Fruit fly (Drosophila melanogaster): ENCODE data around the gene Karl.

The Karl gene

DNA sequence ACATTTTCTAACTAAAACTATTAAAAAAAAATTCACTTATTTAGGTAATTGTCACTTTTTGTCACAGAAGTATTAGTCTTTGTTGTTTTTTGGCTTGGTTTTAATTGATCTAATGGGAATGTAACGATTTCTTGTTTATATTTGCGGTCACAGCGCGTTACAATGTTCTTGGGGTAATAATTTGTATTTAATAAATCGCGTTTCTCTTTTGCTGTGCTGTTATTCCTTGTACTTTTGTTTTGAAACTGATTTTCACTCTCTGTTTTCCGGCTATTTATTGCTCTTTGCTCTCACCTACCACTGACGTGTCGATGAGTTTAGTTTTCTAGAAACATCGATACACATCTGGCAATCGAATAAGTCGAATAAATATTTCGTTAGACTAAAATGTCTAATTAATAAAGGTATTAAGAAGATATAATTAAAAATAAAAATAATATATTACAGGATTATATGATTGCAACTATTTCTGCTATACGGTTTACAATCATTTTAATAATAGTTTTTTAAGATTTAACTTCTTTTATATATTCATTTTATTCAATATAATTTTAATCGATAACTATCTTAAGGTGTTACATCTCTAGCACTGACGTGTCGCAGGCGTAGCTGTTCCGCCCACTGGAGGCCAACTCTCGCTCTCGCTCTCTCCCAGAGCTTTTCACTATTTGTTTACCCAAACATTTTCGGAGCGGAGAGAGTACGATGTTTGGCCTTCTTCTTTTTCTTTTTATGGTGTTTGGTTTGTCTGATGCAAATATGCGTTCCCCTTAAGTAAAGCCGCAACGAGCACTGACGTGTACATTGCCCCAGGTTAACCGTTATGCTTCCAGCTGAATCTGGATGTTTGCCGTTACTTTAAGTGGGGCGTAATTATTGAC, 19.9 kb downstream of the Karl start, which contains the start of gene Hsc70-3 (continued):
- TF ChIP-seq CG3726 (GFP tag; IDR thresholded peaks at IDR 0.05), result no peak
- no peak for TF ChIP-seq dysf (GFP tag; IDR thresholded peaks at IDR 0.05)
- no peak for TF ChIP-seq CG3847 (GFP tag; IDR thresholded peaks at IDR 0.05)
- no peak for TF ChIP-seq tio (GFP tag; optimal IDR thresholded peaks at IDR 0.05)
- TF ChIP-seq grn (GFP tag; optimal IDR thresholded peaks at IDR 0.05), result no peak
- peak; percentile 29 for TF ChIP-seq yki (optimal IDR thresholded peaks at IDR 0.05)
- TF ChIP-seq h (optimal IDR thresholded peaks at IDR 0.05), result no peak
- no peak for TF ChIP-seq Hsf (GFP tag; optimal IDR thresholded peaks at IDR 0.05)
- peak; percentile 27 for TF ChIP-seq pzg (GFP tag; optimal IDR thresholded peaks at IDR 0.05)
- TF ChIP-seq ken (GFP tag; IDR thresholded peaks at IDR 0.05), result no peak
- peak; percentile 4 for TF ChIP-seq CG18599 (GFP tag; optimal IDR thresholded peaks at IDR 0.05)
- peak; percentile 43; the same call in 1 of the 3 replicates for TF ChIP-seq CG14860 (GFP tag; IDR thresholded peaks at IDR 0.05; ENCODE audit: partially characterized antibody)
- peak; percentile 60; the same call in 1 of the 2 replicates for TF ChIP-seq hbn (GFP tag; IDR thresholded peaks at IDR 0.05; ENCODE audit: partially characterized antibody)
- TF ChIP-seq Mes4 (GFP tag; optimal IDR thresholded peaks at IDR 0.05), result peak; percentile 7
- peak; percentile 35 for TF ChIP-seq nom (GFP tag; optimal IDR thresholded peaks at IDR 0.05)
- TF ChIP-seq pfk (GFP tag; optimal IDR thresholded peaks at IDR 0.05), result peak; percentile 55
- TF ChIP-seq CG10959 (GFP tag; IDR thresholded peaks at IDR 0.05), result no peak
- TF ChIP-seq Camta (GFP tag; optimal IDR thresholded peaks at IDR 0.05), result peak; percentile 45
- no peak for TF ChIP-seq ERR (GFP tag; optimal IDR thresholded peaks at IDR 0.05)
- peak; percentile 13 for TF ChIP-seq CG15269 (tag; optimal IDR thresholded peaks at IDR 0.05)
- TF ChIP-seq chif (GFP tag; optimal IDR thresholded peaks at IDR 0.05), result no peak
- TF ChIP-seq bbx (GFP tag; IDR thresholded peaks at IDR 0.05; ENCODE audit: partially characterized antibody), result peak; percentile 35
- peak; percentile 38 for TF ChIP-seq CG15514 (GFP tag; optimal IDR thresholded peaks at IDR 0.05)
- TF ChIP-seq CG11695 (GFP tag; IDR thresholded peaks at IDR 0.05), result 0 out of 3 replicates have a peak, but pooled peaks have one; percentile 18
- peak; percentile 61 for TF ChIP-seq CG17361 (GFP tag; IDR thresholded peaks at IDR 0.05)
- peak; percentile 66 for TF ChIP-seq CG3407 (GFP tag; optimal IDR thresholded peaks at IDR 0.05)
- TF ChIP-seq ssp (GFP tag; IDR thresholded peaks at IDR 0.05), result no peak
- no peak for TF ChIP-seq NC2α (GFP tag; optimal IDR thresholded peaks at IDR 0.05)
- no peak for TF ChIP-seq Usf (GFP tag; optimal IDR thresholded peaks at IDR 0.05)
- no peak for TF ChIP-seq CG7271 (tag; optimal IDR thresholded peaks at IDR 0.05)
- no peak for TF ChIP-seq ham (GFP tag; IDR thresholded peaks at IDR 0.05)
- peak; percentile 59; the same call in 1 of the 2 replicates for TF ChIP-seq CG5953 (GFP tag; IDR thresholded peaks at IDR 0.05)
- TF ChIP-seq E2f2 (GFP tag; IDR thresholded peaks at IDR 0.05), result 0 out of 2 replicates have a peak, but pooled peaks have one; percentile 8
- TF ChIP-seq CG18262 (tag; optimal IDR thresholded peaks at IDR 0.05), result peak; percentile 39
- no peak for TF ChIP-seq twi (tag; optimal IDR thresholded peaks at IDR 0.05)
- TF ChIP-seq fu2 (GFP tag; optimal IDR thresholded peaks at IDR 0.05), result no peak
- no peak for TF ChIP-seq shn (GFP tag; optimal IDR thresholded peaks at IDR 0.05)
- no peak for TF ChIP-seq Dip3 (GFP tag; optimal IDR thresholded peaks at IDR 0.05)
- TF ChIP-seq CG14050 (GFP tag; IDR thresholded peaks at IDR 0.05), result no peak
- TF ChIP-seq Lim3 (GFP tag; IDR thresholded peaks at IDR 0.05), result no peak
- no peak for TF ChIP-seq CG4617 (GFP tag; optimal IDR thresholded peaks at IDR 0.05; ENCODE audit: borderline replicate concordance)
- no peak for TF ChIP-seq CG17802 (tag; optimal IDR thresholded peaks at IDR 0.05)
- TF ChIP-seq Meics (GFP tag; optimal IDR thresholded peaks at IDR 0.05), result peak; percentile 1
- TF ChIP-seq CG11723 (GFP tag; optimal IDR thresholded peaks at IDR 0.05), result peak; percentile 12
- TF ChIP-seq da (GFP tag; optimal IDR thresholded peaks at IDR 0.05), result no peak
- TF ChIP-seq cg (GFP tag; optimal IDR thresholded peaks at IDR 0.05), result no peak
- peak; percentile 83 for TF ChIP-seq sens (GFP tag)
- peak; percentile 58 for TF ChIP-seq sd (tag; optimal IDR thresholded peaks at IDR 0.05)
- TF ChIP-seq CG13424 (tag; optimal IDR thresholded peaks at IDR 0.05), result peak; percentile 47
- TF ChIP-seq TFAM (GFP tag; optimal IDR thresholded peaks at IDR 0.05), result no peak
